Worm (Caenorhabditis elegans): Measurements from ENCODE around the gene B0416.4.

B0416.4 gene

DNA sequence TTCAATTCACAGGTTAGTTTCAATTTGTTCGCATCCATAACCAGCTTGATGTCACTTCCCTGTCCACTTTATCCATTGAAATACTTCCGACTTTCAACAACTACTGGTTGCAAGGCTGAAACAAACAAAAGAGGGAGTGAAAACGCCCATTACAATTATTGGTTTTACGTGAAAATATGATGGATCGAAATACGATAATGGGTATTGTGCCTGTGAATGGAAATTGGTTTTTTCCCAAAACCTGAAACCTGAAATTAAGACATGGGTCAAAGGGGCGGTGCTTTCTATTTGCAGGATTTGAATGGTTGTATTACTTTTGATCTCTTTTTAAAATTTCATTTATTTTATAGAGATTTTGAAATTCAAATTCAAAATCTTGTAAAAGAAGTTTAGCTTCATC lies 20.1 kb downstream of the B0416.4 start, which contains the start of gene B0416.2:
B0416.2 (plus strand) TSS at position 301 of the 400 bp plus-strand sequence.
- TF ChIP-seq skn-1 (tag; optimal IDR thresholded peaks at IDR 0.05) (no peak), snpc-4 (tag; optimal IDR thresholded peaks at IDR 0.05) (no peak), ztf-1 (GFP tag; conservative IDR thresholded peaks at IDR 0.05) (no peak), nhr-77 (tag; optimal IDR thresholded peaks at IDR 0.05) (no peak)

DNA sequence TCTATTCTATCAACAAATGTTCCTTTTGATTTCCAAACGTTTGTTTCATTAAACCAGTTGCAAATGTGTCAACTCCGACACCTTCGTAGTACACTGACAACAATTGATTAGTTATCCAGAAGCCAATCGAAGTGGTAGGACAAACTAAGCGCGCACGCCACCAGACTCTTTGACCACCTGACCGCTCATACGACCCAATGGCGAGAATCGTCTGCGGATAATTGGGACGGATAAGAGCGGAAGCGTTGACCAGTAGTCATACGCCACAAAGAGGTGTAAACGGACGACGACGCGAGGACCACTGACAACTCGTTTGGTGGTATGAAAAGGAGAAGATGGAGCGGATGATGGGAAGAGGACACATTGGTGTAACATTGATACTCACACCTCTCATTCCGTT lies 21.6 kb downstream of the B0416.4 start:
- TF ChIP-seq nhr-129 (tag; optimal IDR thresholded peaks at IDR 0.05), result peak; percentile 21
- TF ChIP-seq lin-11 (tag; optimal IDR thresholded peaks at IDR 0.05), result no peak

DNA sequence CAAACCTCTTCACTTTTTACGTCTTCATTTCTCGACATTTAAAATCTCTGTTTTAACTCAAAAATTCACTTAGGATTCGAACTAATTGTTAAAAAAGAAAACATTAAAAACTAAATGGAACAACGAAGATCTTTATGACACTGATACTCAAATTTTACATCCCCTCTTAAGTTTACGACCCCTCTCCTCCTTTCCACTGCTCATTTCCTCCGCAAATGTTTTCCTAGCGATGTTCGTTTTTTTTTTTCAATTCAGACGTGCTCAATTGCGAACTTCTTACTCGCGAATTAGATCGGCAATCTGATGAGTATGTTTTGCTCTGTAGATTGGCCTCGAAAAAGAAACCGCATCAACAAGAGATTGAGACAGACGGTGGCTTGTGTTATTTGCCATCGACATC lies 24.0 kb downstream of the B0416.4 start:
- no peak for TF ChIP-seq dmd-4 (tag; optimal IDR thresholded peaks at IDR 0.05)
- TF ChIP-seq nhr-10 (tag; optimal IDR thresholded peaks at IDR 0.05), result no peak

DNA sequence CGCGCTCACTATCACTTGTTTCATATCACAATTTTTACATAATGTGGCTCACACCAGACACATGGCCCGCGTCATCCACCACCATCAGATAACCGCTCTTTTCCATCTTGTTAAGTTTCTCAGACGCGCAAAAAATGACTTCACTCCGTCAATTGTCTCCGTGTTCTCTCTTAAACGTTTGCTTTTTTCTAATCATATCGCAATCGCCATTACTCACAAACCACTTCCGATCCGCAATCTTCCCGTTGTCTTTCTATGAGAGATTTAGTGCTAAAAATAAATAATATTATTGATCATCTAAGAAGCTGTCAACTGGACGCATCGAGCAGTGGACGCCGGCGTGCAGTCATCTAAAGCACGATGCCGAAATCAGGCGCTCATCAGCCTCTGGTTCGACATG lies 24.7 kb downstream of the B0416.4 start, which contains the start of gene tmc-2:
tmc-2 (plus strand) TSS at position 301 of the 400 bp plus-strand sequence.
- TF ChIP-seq Y55F3AM.14 (GFP tag; optimal IDR thresholded peaks at IDR 0.05) (no peak), sem-4 (tag; optimal IDR thresholded peaks at IDR 0.05) (no peak), sma-9 (GFP tag; optimal IDR thresholded peaks at IDR 0.05) (no peak), sma-9 (tag; optimal IDR thresholded peaks at IDR 0.05) (no peak), C34F6.9 (tag; optimal IDR thresholded peaks at IDR 0.05) (no peak), aly-2 (tag; optimal IDR thresholded peaks at IDR 0.05) (no peak), nhr-21 (tag; optimal IDR thresholded peaks at IDR 0.05) (no peak), skn-1 (tag; optimal IDR thresholded peaks at IDR 0.05) (no peak), lin-11 (tag; optimal IDR thresholded peaks at IDR 0.05) (no peak), nhr-12 (tag; optimal IDR thresholded peaks at IDR 0.05) (no peak), alr-1 (tag; optimal IDR thresholded peaks at IDR 0.05) (no peak), unc-39 (tag; optimal IDR thresholded peaks at IDR 0.05) (no peak), ceh-82 (tag; optimal IDR thresholded peaks at IDR 0.05) (no peak)

DNA sequence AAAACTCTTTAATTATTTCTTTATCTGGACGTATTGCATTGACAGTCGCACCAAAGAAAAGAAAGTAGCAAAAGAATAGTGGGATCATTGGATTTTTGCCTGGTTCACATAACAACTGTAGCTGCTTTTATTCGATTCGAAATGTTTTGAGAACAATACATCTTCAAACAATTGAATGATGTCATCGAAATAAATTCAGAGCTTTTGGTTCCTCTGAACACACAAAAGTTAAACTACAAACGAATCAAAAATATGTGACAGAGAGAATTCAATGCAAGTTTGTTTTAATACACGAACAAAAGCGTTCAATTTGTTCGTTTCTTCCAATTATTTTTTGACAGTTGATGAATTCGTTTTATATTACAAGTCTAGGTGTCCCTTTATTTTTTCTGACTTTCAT lies 32.5 kb downstream of the B0416.4 start, which contains the start of gene H29C22.1:
H29C22.1 (minus strand) TSS at position 101 of the 400 bp plus-strand sequence.
- no peak for TF ChIP-seq sma-3 (GFP tag; optimal IDR thresholded peaks at IDR 0.05)
- TF ChIP-seq sma-9 (GFP tag; optimal IDR thresholded peaks at IDR 0.05), result no peak
- no peak for TF ChIP-seq sma-9 (tag; optimal IDR thresholded peaks at IDR 0.05)
- TF ChIP-seq egl-27 (tag; optimal IDR thresholded peaks at IDR 0.05), result no peak
- no peak for TF ChIP-seq nhr-25 (tag; optimal IDR thresholded peaks at IDR 0.05)
- TF ChIP-seq nhr-129 (tag; optimal IDR thresholded peaks at IDR 0.05), result no peak
- no peak for TF ChIP-seq alr-1 (tag; optimal IDR thresholded peaks at IDR 0.05)
- no peak for TF ChIP-seq lin-39 (tag; optimal IDR thresholded peaks at IDR 0.05)
- no peak for TF ChIP-seq gmeb-1 (tag; optimal IDR thresholded peaks at IDR 0.05)
- no peak for TF ChIP-seq ama-1 (optimal IDR thresholded peaks at IDR 0.05)
- TF ChIP-seq dmd-4 (tag; optimal IDR thresholded peaks at IDR 0.05), result no peak
- no peak for TF ChIP-seq blmp-1 (tag; optimal IDR thresholded peaks at IDR 0.05; ENCODE audit: insufficient read depth)
- no peak for TF ChIP-seq Y55F3AM.14 (GFP tag; optimal IDR thresholded peaks at IDR 0.05)
- no peak for TF ChIP-seq ztf-4 (tag; optimal IDR thresholded peaks at IDR 0.05)

DNA sequence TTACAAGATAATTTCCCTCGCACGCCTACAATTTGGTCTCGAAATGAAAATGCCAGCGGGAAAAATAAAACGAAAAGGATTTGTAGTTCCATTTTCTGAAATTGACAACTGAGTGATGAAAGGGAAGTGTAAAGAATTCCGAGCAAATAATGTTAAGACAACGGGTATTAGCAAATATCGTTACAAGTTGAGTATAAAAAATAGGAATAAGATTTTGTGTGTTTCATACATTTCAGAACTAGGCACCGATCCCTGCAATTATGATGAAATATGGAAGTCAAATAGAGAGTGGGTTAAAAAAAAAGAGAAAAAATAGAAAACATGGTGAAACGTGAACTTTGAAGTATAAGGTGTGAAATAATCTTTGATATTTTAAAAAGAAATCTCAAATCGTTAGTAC lies 35.6 kb downstream of the B0416.4 start, which contains the start of gene ttr-38:
ttr-38 (minus strand) TSS at position 101 of the 400 bp plus-strand sequence.
- no peak for TF ChIP-seq egl-27 (tag; optimal IDR thresholded peaks at IDR 0.05)
- TF ChIP-seq nhr-237 (tag; optimal IDR thresholded peaks at IDR 0.05), result no peak
- TF ChIP-seq lsy-2 (tag; optimal IDR thresholded peaks at IDR 0.05), result no peak
- no peak for TF ChIP-seq lin-13 (GFP tag; optimal IDR thresholded peaks at IDR 0.05)
- TF ChIP-seq ceh-16 (tag; optimal IDR thresholded peaks at IDR 0.05), result no peak
- TF ChIP-seq elt-1 (tag; optimal IDR thresholded peaks at IDR 0.05), result no peak
- no peak for TF ChIP-seq ZK546.5 (tag; optimal IDR thresholded peaks at IDR 0.05)
- no peak for TF ChIP-seq F13H6.1 (tag; optimal IDR thresholded peaks at IDR 0.05)
- no peak for TF ChIP-seq crh-2 (tag; optimal IDR thresholded peaks at IDR 0.05)
- no peak for TF ChIP-seq Y55F3AM.14 (GFP tag; optimal IDR thresholded peaks at IDR 0.05)
- TF ChIP-seq nhr-77 (tag; optimal IDR thresholded peaks at IDR 0.05), result no peak
- no peak for TF ChIP-seq nhr-10 (tag; optimal IDR thresholded peaks at IDR 0.05)
- no peak for TF ChIP-seq ztf-11 (tag; optimal IDR thresholded peaks at IDR 0.05)
- TF ChIP-seq nhr-21 (tag; optimal IDR thresholded peaks at IDR 0.05), result no peak
- TF ChIP-seq nhr-11 (tag; optimal IDR thresholded peaks at IDR 0.05), result no peak
- no peak for TF ChIP-seq sma-3 (GFP tag; optimal IDR thresholded peaks at IDR 0.05)
- no peak for TF ChIP-seq alr-1 (tag; optimal IDR thresholded peaks at IDR 0.05)
- TF ChIP-seq nhr-129 (tag; optimal IDR thresholded peaks at IDR 0.05), result no peak
- no peak for TF ChIP-seq lin-11 (tag; optimal IDR thresholded peaks at IDR 0.05)

Data from whole organism, L2 larva.